Worm (Caenorhabditis elegans): ENCODE results near the gene F10C1.23.

DNA sequence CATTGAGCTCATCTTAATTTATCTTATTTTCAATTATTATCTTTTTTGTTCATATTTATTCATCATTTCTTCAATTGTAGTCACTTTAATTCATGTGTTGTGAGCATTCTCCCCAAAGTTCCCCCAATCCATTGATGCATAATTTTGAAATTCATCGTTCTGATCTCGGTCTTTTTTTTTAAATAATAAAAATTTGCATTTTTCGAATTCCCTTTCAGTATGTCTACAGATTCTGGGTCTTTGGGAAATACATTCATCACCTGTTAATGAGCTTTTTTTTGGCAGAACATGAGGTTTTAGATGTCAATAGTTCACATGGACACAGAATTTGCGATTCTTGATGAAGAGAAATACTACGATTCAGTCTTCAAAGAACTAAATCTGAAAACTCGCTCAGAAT is 38.0 kb upstream of the F10C1.23 start, which contains the start of gene damt-1:
- no peak for TF ChIP-seq W03F9.2 (tag; optimal IDR thresholded peaks at IDR 0.05)
- TF ChIP-seq dao-5 (tag; optimal IDR thresholded peaks at IDR 0.05), result no peak
- TF ChIP-seq him-1 (tag; optimal IDR thresholded peaks at IDR 0.05), result no peak

Data from whole organism, L4/young adult.